Fruit fly (Drosophila melanogaster): Measurements from ENCODE around the gene CG15892.

Gene CG15892

DNA sequence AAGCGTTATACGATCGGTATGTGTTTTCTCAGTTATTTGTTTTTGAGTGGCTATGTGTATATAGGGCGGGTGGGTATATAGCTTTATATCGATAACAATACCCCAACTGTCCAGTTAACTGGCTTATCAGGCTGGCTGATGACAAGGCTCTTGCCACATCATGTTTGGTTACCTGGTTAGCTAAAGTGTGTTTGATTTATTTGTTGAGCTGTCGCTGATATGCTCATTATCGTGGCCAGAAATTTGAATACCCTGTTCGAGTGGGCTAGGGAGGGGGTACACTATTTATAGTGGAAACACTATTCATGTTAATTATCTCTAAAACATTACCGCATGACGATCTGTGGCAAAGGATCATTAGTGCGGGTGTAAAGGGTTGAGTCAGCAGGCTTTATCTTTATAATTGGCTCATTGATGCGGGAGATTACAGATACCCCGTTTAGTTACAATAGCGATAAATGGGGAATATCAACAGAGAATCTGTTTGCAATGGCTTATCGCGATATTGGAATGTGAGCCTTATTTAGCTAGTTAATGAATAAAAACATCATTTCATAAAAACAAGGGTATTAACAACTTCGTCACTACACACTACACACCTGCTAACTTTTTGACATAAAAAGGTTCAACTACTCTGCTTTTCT is 41.1 kb downstream of the CG15892 start (continued):
- no peak for TF ChIP-seq wor (GFP tag; IDR thresholded peaks at IDR 0.05)
- TF ChIP-seq CG34422 (GFP tag; IDR thresholded peaks at IDR 0.05) = no peak
- no peak for TF ChIP-seq tup (GFP tag; optimal IDR thresholded peaks at IDR 0.05)
- no peak for TF ChIP-seq caup (GFP tag; optimal IDR thresholded peaks at IDR 0.05; ENCODE audit: severe bottlenecking)
- no peak for TF ChIP-seq zfh2 (GFP tag; optimal IDR thresholded peaks at IDR 0.05)
- no peak for TF ChIP-seq twi (tag; optimal IDR thresholded peaks at IDR 0.05)
- TF ChIP-seq CG7271 (tag; optimal IDR thresholded peaks at IDR 0.05) = no peak
- no peak for TF ChIP-seq CG13775 (GFP tag; optimal IDR thresholded peaks at IDR 0.05)
- TF ChIP-seq cwo (GFP tag; optimal IDR thresholded peaks at IDR 0.05) = peak; percentile 1
- TF ChIP-seq Med (GFP tag) = peak; percentile 5
- TF ChIP-seq Dref (GFP tag; IDR thresholded peaks at IDR 0.05) = no peak
- no peak for TF ChIP-seq CG8290 (GFP tag; optimal IDR thresholded peaks at IDR 0.05)
- TF ChIP-seq CG8290 (tag; optimal IDR thresholded peaks at IDR 0.05) = no peak
- no peak for TF ChIP-seq CG16815 (GFP tag; optimal IDR thresholded peaks at IDR 0.05)
- no peak for TF ChIP-seq zf30C (GFP tag; optimal IDR thresholded peaks at IDR 0.05)
- TF ChIP-seq CG18262 (tag; optimal IDR thresholded peaks at IDR 0.05) = no peak
- TF ChIP-seq sug (tag; optimal IDR thresholded peaks at IDR 0.05) = peak; percentile 11
- no peak for TF ChIP-seq inv (GFP tag; IDR thresholded peaks at IDR 0.05; ENCODE audit: partially characterized antibody)
- no peak for TF ChIP-seq CG12942 (GFP tag; optimal IDR thresholded peaks at IDR 0.05)
- TF ChIP-seq CG7839 (tag; optimal IDR thresholded peaks at IDR 0.05) = no peak
- TF ChIP-seq CG9727 (GFP tag; optimal IDR thresholded peaks at IDR 0.05) = no peak
- no peak for TF ChIP-seq wek (GFP tag; optimal IDR thresholded peaks at IDR 0.05)
- TF ChIP-seq tap (tag; optimal IDR thresholded peaks at IDR 0.05) = no peak
- no peak for TF ChIP-seq CG8388 (GFP tag; optimal IDR thresholded peaks at IDR 0.05)
- peak; percentile 70 for TF ChIP-seq mirr (GFP tag; optimal IDR thresholded peaks at IDR 0.05)
- TF ChIP-seq knrl (GFP tag; IDR thresholded peaks at IDR 0.05; ENCODE audit: partially characterized antibody) = no peak
- TF ChIP-seq ftz-f1 (GFP tag; optimal IDR thresholded peaks at IDR 0.05) = no peak
- TF ChIP-seq ranshi (GFP tag; IDR thresholded peaks at IDR 0.05) = no peak
- peak; percentile 87 for TF ChIP-seq D19B (GFP tag; optimal IDR thresholded peaks at IDR 0.05)
- no peak for TF ChIP-seq Lim3 (GFP tag; IDR thresholded peaks at IDR 0.05)
